Worm (Caenorhabditis elegans) whole organism, L4 larva: Measurements from ENCODE around the gene srg-40.

ENCODE experiments used
- R02D3.7 ChIP-seq: fragments of 150-350 bp; sonication (generic microtip); optimal IDR thresholded peaks from 3 replicates; lab custom pipeline; 2014; ENCODE audit warnings: missing biosample characterization, missing genetic modification characterization
- Y75B8A.6 ChIP-seq: fragments of 200-800 bp; sonication (Bioruptor generic); IDR thresholded peaks from 2 replicates; pipeline ENCODE4 v1.3.6; 2022; ENCODE audit warnings: missing genetic modification reagents, missing genetic modification characterization, missing compliant biosample characterization
- fkh-10 ChIP-seq: fragments of 150-350 bp; optimal IDR thresholded peaks from 2 replicates; lab custom pipeline; 2014; ENCODE audit warnings: missing biosample characterization, missing genetic modification reagents, missing genetic modification characterization
- hlh-11 ChIP-seq: fragments of 200-800 bp; sonication (Bioruptor generic); optimal IDR thresholded peaks from 2 replicates; lab custom pipeline; 2018; ENCODE audit warnings: mild to moderate bottlenecking, missing genetic modification characterization, missing compliant biosample characterization
- lin-1 ChIP-seq: fragments of 200-800 bp; sonication (Bioruptor generic); IDR thresholded peaks from 2 replicates; pipeline ENCODE4 v1.3.6; 2022; ENCODE audit warnings: missing genetic modification reagents, missing genetic modification characterization, missing compliant biosample characterization
- mxl-2 ChIP-seq: fragments of 200-800 bp; sonication (Bioruptor generic); conservative IDR thresholded peaks from 2 replicates; pipeline ENCODE4 v1.3.6; 2022; ENCODE audit warnings: missing genetic modification reagents, missing genetic modification characterization, missing compliant biosample characterization
- nhr-102 ChIP-seq: sonication (generic microtip); optimal IDR thresholded peaks from 2 replicates; lab custom pipeline; 2016; ENCODE audit warnings: mild to moderate bottlenecking, missing genetic modification characterization, moderate library complexity, missing compliant biosample characterization
- spr-3 ChIP-seq: fragments of 200-800 bp; sonication (Bioruptor generic); optimal IDR thresholded peaks from 2 replicates; lab custom pipeline; 2018; ENCODE audit warnings: mild to moderate bottlenecking, missing genetic modification characterization, missing compliant biosample characterization
- unc-62 ChIP-seq, 3 experiments: fragments of 150-350 bp in 1 of 3; sonication (generic microtip); optimal IDR thresholded peaks in 2 of 3; peaks in 1 of 3; 1 replicate in 1 of 3; 2 replicates in 2 of 3; lab custom pipeline; 2014 to 2017; ENCODE audit warnings: missing biosample characterization in 3 of 3, missing genetic modification characterization in 3 of 3, missing genetic modification reagents in 3 of 3, missing genotype in 1 of 3
- ztf-11 ChIP-seq: fragments of 150-350 bp; optimal IDR thresholded peaks from 2 replicates; lab custom pipeline; 2014; ENCODE audit warnings: missing biosample characterization, missing genetic modification characterization

- TF ChIP-seq fkh-10, result no peak
- TF ChIP-seq unc-62 (GFP tag; optimal IDR thresholded peaks at IDR 0.05 in 1 of 2; lab: Kevin White, UChicago), result no peak
- TF ChIP-seq unc-62 (tag; optimal IDR thresholded peaks at IDR 0.05; lab: Kevin White, UChicago), result no peak
- no peak for TF ChIP-seq hlh-11 (tag; lab: Kevin White, UChicago)
- TF ChIP-seq R02D3.7 (tag; lab: Kevin White, UChicago), result no peak
- no peak for TF ChIP-seq Y75B8A.6
- TF ChIP-seq nhr-102 (tag; lab: Kevin White, UChicago), result no peak
- no peak for TF ChIP-seq mxl-2 (GFP tag; lab: Robert Waterston, UW)
- no peak for TF ChIP-seq spr-3 (GFP tag; lab: Kevin White, UChicago)
- no peak for TF ChIP-seq ztf-11 (tag; lab: Kevin White, UChicago)
- TF ChIP-seq lin-1, result no peak
These were observed 32.6 kb downstream of the srg-40 start for ce11 chrV:11131801-11132200.
